Fruit fly (Drosophila melanogaster) whole organism, wandering third instar larva: ENCODE measurements around the gene Tim17a2.
A peak's percentile ranks its signal among the peaks of the same experiment; 100 is the strongest.

Source experiments
- Abd-B ChIP-seq: fragments of >200 bp; optimal IDR thresholded peaks from 2 replicates; lab custom pipeline; 2017; ENCODE audit warnings: missing biosample characterization, missing genetic modification characterization
- Dfd ChIP-seq: fragments of >200 bp; optimal IDR thresholded peaks from 2 replicates; lab custom pipeline; 2017; ENCODE audit warnings: missing biosample characterization, missing genetic modification characterization
- HLH106 ChIP-seq: fragments of 200-800 bp; optimal IDR thresholded peaks from 3 replicates; lab custom pipeline; 2019; ENCODE audit warnings: missing biosample characterization, mild to moderate bottlenecking, missing genetic modification characterization, moderate library complexity
- Jra ChIP-seq: sonication (Bioruptor generic); optimal IDR thresholded peaks from 2 replicates; lab custom pipeline; 2016; ENCODE audit warnings: missing biosample characterization, missing genetic modification characterization
- N ChIP-seq: fragments of >200 bp; optimal IDR thresholded peaks from 2 replicates; lab custom pipeline; 2018; ENCODE audit warnings: missing biosample characterization, missing external identifiers, missing genetic modification characterization
- OdsH ChIP-seq: fragments of 200-800 bp; sonication (Bioruptor generic); optimal IDR thresholded peaks from 2 replicates; lab custom pipeline; 2016; ENCODE audit warnings: missing biosample characterization, mild to moderate bottlenecking, missing genetic modification characterization
- br ChIP-seq: fragments of 200-800 bp; sonication (Bioruptor generic); optimal IDR thresholded peaks from 2 replicates; lab custom pipeline; 2016; ENCODE audit warnings: missing biosample characterization, missing genetic modification characterization
- ey ChIP-seq: fragments of 200-800 bp; sonication (Bioruptor generic); optimal IDR thresholded peaks from 2 replicates; lab custom pipeline; 2016; ENCODE audit warnings: missing biosample characterization, missing genetic modification characterization
- fru ChIP-seq: fragments of 200-800 bp; sonication (Bioruptor generic); optimal IDR thresholded peaks from 3 replicates; lab custom pipeline; 2016; ENCODE audit warnings: missing biosample characterization, mild to moderate bottlenecking, missing genetic modification characterization
- h ChIP-seq: fragments of 200-800 bp; sonication (Bioruptor generic); optimal IDR thresholded peaks from 3 replicates; lab custom pipeline; 2016; ENCODE audit warnings: missing biosample characterization, mild to moderate bottlenecking, missing genetic modification characterization
- jim ChIP-seq: fragments of 175-275, 200-325 bp; sonication (Bioruptor generic); optimal IDR thresholded peaks from 2 replicates; lab custom pipeline; 2016; ENCODE audit warnings: missing biosample characterization, mild to moderate bottlenecking, missing genetic modification characterization
- pan ChIP-seq: fragments of >200 bp; optimal IDR thresholded peaks from 2 replicates; lab custom pipeline; 2017
- psq ChIP-seq: fragments of 200-800 bp; sonication (Bioruptor generic); optimal IDR thresholded peaks from 3 replicates; lab custom pipeline; 2017; ENCODE audit warnings: missing biosample characterization, mild to moderate bottlenecking, missing genetic modification characterization, moderate library complexity
- sv ChIP-seq: fragments of 200-800 bp; sonication (Bioruptor generic); optimal IDR thresholded peaks from 3 replicates; lab custom pipeline; 2016; ENCODE audit warnings: missing biosample characterization, missing genetic modification characterization

DNA sequence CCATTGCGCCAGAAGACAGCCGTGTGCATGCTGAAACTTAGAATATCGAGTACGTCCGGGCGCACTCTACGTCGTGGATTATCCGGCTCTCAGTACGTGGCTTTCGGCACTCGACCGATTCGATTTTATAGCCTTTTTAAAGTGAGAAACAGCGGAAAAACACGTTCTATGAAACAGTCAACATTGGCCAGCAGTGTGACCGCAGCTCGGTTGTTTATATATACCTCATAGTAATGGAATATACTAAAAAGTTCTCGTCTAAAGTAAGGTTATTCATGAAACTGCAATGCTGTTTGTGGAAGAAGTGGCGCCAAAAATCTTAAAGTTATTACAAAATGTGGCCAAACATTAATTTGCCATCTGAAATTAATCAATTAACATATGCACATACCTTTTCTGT, 34.8 kb upstream of the Tim17a2 start:
- TF ChIP-seq Dfd (GFP tag; lab: Kevin White, UChicago) (no peak), br (GFP tag; lab: Kevin White, UChicago) (no peak), ey (GFP tag; lab: Kevin White, UChicago) (no peak), jim (GFP tag; lab: Kevin White, UChicago) (no peak), N (GFP tag; lab: Kevin White, UChicago) (no peak), fru (peak; percentile 56), Abd-B (no peak), HLH106 (tag; lab: Kevin White, UChicago) (no peak), Jra (GFP tag; lab: Kevin White, UChicago) (no peak), OdsH (no peak), pan (no peak), h (GFP tag; lab: Kevin White, UChicago) (peak; percentile 10), psq (GFP tag; lab: Kevin White, UChicago) (no peak), sv (GFP tag; lab: Kevin White, UChicago) (no peak)
